Fruit fly (Drosophila melanogaster) whole organism: ENCODE data around the gene ChAT.

ENCODE experiments used
- CG8478 ChIP-seq: fragments of >200 bp; optimal IDR thresholded peaks from 2 replicates; lab custom pipeline; 2018; ENCODE audit warnings: inconsistent platforms
- Dll ChIP-seq: fragments of >200 bp; optimal IDR thresholded peaks from 2 replicates; lab custom pipeline; 2017
- pan ChIP-seq: fragments of >200 bp; optimal IDR thresholded peaks from 2 replicates; lab custom pipeline; 2017
- psq ChIP-seq: fragments of >200 bp; optimal IDR thresholded peaks from 2 replicates; lab custom pipeline; 2017

- TF ChIP-seq pan (lab: Kevin White, UChicago), result no peak
- no peak for TF ChIP-seq psq
- TF ChIP-seq CG8478 (lab: Kevin White, UChicago), result no peak
- no peak for TF ChIP-seq Dll (lab: Kevin White, UChicago)
Observed at dm6 chr3R:18706289-18706688, 988 bp downstream of the ChAT start.
